Fruit fly (Drosophila melanogaster) whole organism, pupa: ENCODE measurements around the gene CG42781.
A peak's percentile ranks its signal among the peaks of the same experiment; 100 is the strongest.

Experiments used
- CG10348 ChIP-seq: fragments of 200-800 bp; sonication (Bioruptor generic); IDR thresholded peaks from 2 replicates; pipeline ENCODE4 v1.3.6; 2022; ENCODE audit warnings: missing biosample characterization, missing genetic modification characterization
- CG13204 ChIP-seq: fragments of 200-800 bp; sonication (Bioruptor generic); optimal IDR thresholded peaks from 2 replicates; lab custom pipeline; 2018; ENCODE audit warnings: missing biosample characterization, mild to moderate bottlenecking, missing genetic modification characterization, moderate library complexity
- CG14655 ChIP-seq: fragments of 200-800 bp; sonication (Bioruptor generic); optimal IDR thresholded peaks from 3 replicates; lab custom pipeline; 2017; ENCODE audit warnings: mild to moderate bottlenecking, missing biosample characterization, missing genetic modification reagents, missing genetic modification characterization
- CG9948 ChIP-seq: fragments of 200-800 bp; sonication (Bioruptor generic); optimal IDR thresholded peaks from 2 replicates; lab custom pipeline; 2018; ENCODE audit warnings: missing biosample characterization, mild to moderate bottlenecking, missing genetic modification characterization, moderate library complexity
- fd96Ca ChIP-seq: fragments of 200-800 bp; sonication (Bioruptor generic); IDR thresholded peaks from 3 replicates; pipeline ENCODE4 v1.3.6; 2022; ENCODE audit warnings: missing biosample characterization, missing genetic modification characterization
- rn ChIP-seq: fragments of 200-800 bp; sonication (Bioruptor generic); IDR thresholded peaks from 2 replicates; pipeline ENCODE4 v1.3.6; 2022; ENCODE audit warnings: missing biosample characterization, missing genetic modification characterization

DNA sequence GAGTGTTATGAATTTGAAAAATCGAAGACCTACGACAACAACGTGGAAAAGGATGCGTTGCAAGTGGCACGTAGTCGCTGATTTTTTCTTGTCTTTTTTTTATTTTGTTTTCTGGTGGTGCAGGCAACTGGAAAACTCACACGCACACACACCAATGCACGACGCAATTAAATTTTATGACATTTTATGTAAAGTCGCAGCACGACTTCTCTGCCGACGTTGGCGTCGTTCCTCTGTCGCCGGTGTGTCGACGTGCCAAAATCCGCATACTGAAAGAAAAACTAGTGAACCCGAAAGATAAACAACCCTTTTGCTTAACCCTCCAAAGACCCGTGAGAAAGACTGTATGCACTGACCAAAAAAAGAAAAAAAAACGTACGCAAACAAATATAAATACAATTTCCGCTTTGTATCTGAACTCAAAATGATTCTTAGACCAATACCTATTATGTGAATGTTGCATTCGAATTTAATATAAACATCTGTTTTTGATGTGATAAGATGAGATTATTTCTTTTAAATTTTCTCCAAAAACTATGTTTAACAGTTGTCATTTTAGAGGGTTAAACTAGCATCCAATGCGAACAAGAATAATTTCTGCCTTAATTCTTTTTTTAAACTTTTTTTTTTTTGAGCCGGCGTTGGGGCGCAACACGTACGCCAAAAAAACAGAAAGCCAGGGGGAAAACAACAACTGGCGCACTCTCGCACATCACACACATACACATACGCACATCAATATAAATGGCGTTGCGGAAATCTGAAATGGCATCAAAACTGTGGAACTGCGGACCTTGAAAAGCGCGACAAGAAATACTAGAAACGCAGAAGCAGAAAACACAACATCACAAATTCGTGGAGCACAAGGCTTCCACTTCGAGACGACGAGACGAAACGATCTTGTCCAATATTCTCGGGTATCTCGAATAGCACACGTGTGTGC, 48.7 kb downstream of the CG42781 start:
- peak; percentile 85 for TF ChIP-seq CG14655 (GFP tag; lab: Kevin White, UChicago)
- TF ChIP-seq CG13204 (GFP tag; lab: Kevin White, UChicago) = no peak
- peak; percentile 38; the same call in 1 of the 2 replicates for TF ChIP-seq rn (GFP tag; lab: Robert Waterston, UW)
- TF ChIP-seq fd96Ca (GFP tag; lab: Robert Waterston, UW) = 0 out of 3 replicates have a peak, but pooled peaks have one; percentile 20
- TF ChIP-seq CG10348 = no peak
- TF ChIP-seq CG9948 = peak; percentile 83
